Fruit fly (Drosophila melanogaster) ovary, adult (tissue): ENCODE data around the gene CG14143.
"Not testable (repeated sequence)": the region's sequence is repeated elsewhere in the genome, so short reads cannot be mapped to it uniquely, and the experiment has no call there.

Experiments
- CG17801 ChIP-seq: fragments of 200-800 bp; optimal IDR thresholded peaks from 2 replicates; lab custom pipeline; 2019; ENCODE audit warnings: missing biosample characterization, mild to moderate bottlenecking, missing genetic modification characterization, moderate library complexity; ENCODE audit not compliant: partially characterized antibody

CG14143 gene

dm6 chr3L:11134886-11135285 is at the start of gene CG14143:
TSS of gene CG14143 (plus strand) at chr3L:11134987.
- not testable (repeated sequence) for TF ChIP-seq CG17801 (GFP tag; lab: Kevin White, UChicago)

dm6 chr3L:11085810-11086209 is 49.0 kb upstream of the CG14143 start:
- no peak for TF ChIP-seq CG17801 (GFP tag; lab: Kevin White, UChicago)

DNA sequence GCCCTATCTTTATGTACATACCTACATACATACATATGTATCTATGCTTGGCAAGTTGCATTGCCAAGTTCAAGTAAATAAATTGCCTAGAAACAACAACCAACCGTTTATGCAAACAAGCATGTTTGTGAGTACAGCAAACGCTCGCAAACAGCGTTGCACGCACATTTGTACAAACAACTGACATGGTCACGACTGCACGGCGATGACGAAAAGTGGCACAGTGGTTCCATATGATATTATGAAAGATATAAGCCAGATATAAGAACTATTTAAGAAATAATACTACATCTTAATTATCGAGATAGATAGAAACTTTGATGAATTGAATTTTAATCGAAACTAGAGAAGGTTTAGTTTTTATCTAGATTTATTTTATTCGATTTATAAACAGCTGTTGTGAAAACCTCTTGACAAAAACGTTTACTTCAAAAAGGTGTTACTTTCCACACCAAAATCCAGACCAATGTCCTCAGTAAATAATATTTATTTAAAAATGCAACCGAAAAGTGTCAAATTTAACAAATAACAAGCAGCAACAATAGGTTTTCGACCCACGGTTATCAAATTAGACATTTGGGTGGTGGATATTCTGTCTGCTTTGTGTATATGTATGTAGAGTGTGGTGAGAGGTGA is 44.9 kb upstream of the CG14143 start:
- peak; percentile 51 for TF ChIP-seq CG17801 (GFP tag; lab: Kevin White, UChicago)

DNA sequence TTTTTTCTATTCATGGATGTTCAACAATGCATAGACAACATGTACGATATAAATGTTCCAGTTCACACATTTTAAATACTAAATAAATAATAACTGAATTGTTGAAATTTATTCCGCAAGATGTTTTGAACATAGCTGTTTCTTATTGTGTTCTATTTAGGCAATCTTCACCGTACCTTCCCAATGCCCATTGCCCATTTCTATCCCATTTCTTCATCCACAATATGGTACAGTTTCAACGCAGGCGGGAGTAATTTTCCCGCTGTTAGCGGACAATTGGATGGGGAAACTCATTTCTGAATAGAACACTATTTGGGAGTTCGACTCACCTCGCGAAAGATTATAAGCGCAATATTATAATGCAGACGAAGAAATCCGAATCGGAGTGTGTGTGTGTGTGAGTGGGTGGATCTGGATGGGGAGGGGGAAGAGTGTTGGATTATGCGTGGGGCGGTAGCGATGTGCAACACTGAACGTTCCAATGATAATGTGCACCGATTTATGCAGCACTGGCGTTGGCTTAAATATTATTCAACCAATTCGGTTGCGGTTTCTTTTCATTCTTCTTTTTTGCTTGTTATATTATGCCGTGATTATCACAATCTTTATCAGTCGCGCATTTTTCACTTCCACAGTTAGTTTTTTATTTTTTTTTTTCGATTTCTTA is 42.7 kb upstream of the CG14143 start:
- TF ChIP-seq CG17801 (GFP tag; lab: Kevin White, UChicago): peak; percentile 56

DNA sequence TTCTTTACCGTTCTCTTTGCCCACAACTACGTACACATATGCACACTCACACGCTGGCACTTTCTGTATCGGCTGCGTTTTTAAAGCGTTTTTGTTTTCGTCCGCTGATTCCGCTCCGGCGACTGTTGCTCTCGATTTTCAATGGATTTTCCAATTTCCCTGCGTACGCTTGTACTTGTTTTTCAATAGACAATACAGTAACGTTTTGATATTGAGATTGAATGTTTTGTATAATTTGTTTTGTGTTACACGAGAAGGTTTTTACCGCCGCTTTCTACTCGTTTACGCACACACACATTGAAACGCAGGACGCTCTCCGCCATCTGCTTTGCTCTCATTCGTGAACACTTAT is 42.2 kb upstream of the CG14143 start:
- no peak for TF ChIP-seq CG17801 (GFP tag; lab: Kevin White, UChicago)

dm6 chr3L:11093046-11093520 is 41.7 kb upstream of the CG14143 start, which contains the start of gene JIL-1:
TSS of gene JIL-1 (minus strand) at chr3L:11093193.
- peak; percentile 54 for TF ChIP-seq CG17801 (GFP tag; lab: Kevin White, UChicago)

- no peak for TF ChIP-seq CG17801 (GFP tag; lab: Kevin White, UChicago)
Measured at dm6 chr3L:11094279-11094678, 40.5 kb upstream of the CG14143 start.

DNA sequence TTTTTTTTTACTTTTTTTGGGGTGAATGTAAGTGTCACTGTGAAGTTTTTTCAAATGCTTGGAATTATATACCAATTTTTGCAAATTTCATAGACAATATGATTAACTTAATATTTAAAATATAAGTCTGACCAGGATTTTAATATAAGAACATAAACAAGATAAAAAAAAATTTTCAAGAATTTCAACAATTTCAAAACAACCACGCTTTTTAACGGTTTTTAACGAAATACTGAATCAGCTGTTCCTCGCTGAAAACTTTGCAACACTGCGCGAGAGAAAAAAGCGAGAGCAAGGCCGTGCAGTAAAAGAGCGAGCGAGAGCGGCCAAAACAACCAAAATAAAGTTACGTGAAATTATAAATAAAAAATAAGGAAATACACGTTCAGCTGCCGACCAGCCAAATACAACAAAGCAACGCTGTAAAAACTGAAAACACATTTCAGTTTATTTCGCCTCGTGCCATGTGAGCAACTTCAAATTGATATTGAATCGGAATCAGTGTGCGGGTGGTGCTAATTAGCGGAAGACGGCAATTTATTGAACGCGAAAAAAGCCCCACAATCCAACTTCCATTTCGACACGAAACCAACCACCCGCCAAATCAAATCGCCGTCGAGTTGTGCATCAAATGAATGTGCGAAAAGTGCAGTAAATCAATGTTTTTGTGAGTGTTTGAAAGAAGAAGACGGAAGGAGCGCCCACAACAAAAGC is 38.4 kb upstream of the CG14143 start, which contains the start of the genes CG46439, Iyd and CG33947:
Gene CG46439 (minus strand): TSS at position 51 of the 714 bp plus-strand sequence.
Gene Iyd (minus strand): TSS at position 51 of the 714 bp plus-strand sequence.
Gene CG33947 (plus strand): TSS at position 302 of the 714 bp plus-strand sequence.
- TF ChIP-seq CG17801 (GFP tag; lab: Kevin White, UChicago): peak; percentile 92

DNA sequence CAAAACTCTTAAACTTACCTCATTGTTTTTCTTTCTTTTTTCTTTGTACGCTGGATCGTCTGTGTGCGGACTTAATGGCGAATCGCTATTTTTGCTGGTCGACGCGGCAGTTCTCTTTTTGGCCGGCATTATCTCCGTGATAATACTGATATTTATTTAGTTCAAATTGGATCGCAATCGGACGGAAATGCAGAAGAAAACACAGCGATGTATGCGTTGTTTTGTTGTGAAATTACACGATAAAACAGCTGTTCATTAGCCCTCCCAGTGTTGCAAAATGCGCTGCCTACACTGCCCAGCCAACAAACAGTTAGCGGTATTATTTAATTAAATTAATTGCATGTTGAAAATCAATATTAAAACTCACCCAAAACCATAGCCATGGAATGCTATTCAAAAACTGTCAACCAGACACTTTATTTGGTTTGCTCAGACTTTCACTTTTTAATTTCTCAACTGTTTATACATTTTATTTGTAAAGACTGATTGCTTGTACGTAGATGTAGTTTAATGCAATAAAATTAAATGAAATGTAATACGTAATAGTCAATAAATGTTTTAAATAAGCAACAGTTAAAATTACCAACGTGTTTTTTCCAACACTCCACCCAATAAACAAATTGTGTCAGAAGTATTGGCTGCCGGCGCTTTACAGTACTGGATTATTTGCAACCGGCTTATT is 36.7 kb upstream of the CG14143 start, which contains the start of the genes Irbp18 and APP-BP1:
Gene Irbp18 (minus strand): TSS at position 205 of the 682 bp plus-strand sequence.
Gene APP-BP1 (plus strand): TSS at position 431 of the 682 bp plus-strand sequence.
- TF ChIP-seq CG17801 (GFP tag; lab: Kevin White, UChicago): peak; percentile 91

- TF ChIP-seq CG17801 (GFP tag; lab: Kevin White, UChicago): no peak
Measured at dm6 chr3L:11101598-11101997, 33.2 kb upstream of the CG14143 start, which contains the start of gene Elo68beta. TSS of gene Elo68beta (minus strand) at chr3L:11101698.

DNA sequence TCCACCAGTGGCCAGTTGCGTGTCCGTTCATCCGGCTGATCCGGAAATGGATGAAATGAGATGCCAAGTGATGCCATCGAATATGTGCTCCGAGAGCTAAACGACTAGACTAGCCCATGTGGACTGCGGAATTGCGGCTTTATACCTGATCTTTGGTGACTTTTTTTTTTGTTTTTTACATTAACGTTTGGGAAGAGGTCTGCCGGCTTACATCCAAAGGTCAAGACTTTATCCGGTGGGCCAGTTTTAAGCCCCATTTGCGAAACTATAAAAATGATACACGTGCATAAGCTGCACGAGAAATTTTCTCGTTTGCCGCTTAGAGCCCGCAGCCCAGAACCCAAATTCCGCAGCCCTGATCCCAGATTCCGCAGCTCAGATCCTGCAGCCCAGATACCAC is 31.9 kb upstream of the CG14143 start, which contains the start of gene Elo68alpha:
Gene Elo68alpha (minus strand): TSS at position 101 of the 400 bp plus-strand sequence.
- no peak for TF ChIP-seq CG17801 (GFP tag; lab: Kevin White, UChicago)

DNA sequence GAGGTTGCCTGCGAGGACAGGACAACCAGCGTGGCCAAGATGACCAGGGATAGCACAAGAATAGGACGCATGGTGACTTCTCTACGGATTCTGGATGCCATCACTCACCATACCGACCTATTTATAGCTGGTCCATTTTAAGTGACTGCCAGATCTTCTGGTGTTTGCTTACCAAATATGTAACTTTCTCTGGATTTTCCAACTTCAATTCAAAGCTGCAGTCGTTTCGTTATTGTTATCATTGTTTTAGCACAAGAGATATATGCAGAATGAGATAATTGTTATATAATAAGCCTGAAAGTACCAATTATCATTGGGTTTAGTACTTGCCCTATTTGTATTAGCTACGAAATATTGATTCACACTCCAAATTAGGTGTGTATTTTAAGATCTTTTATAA is 31.0 kb upstream of the CG14143 start, which contains the start of gene CG32071:
Gene CG32071 (minus strand): TSS at position 101 of the 400 bp plus-strand sequence.
- no peak for TF ChIP-seq CG17801 (GFP tag; lab: Kevin White, UChicago)

- TF ChIP-seq CG17801 (GFP tag; lab: Kevin White, UChicago): no peak
Measured at dm6 chr3L:11107432-11107831, 27.4 kb upstream of the CG14143 start, which contains the start of gene CG32073. TSS of gene CG32073 (minus strand) at chr3L:11107582.

DNA sequence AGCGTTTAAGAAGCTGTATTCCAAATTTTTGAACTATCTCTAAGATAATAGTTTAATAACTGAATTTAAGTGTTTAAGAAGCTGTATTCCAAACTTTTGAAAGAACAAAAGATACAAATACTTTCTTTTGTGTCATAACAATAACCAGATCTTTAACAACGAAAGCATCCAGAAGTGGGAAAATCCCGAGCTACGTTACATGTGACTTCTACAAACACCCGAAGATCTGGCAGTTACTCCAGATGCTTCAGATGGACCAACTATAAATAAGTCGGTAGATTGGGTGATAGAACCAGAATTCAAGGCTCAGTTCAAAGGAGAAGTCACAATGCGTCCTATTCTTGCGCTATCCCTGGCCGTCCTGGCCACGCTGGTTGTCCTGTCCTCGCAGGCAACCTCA is 26.9 kb upstream of the CG14143 start, which contains the start of gene CG12522:
Gene CG12522 (plus strand): TSS at position 301 of the 400 bp plus-strand sequence.
- TF ChIP-seq CG17801 (GFP tag; lab: Kevin White, UChicago): no peak
